Worm (Caenorhabditis elegans): Measurements from ENCODE around the gene nsph-4.2.

nsph-4.2 gene

ce11 chrIV:5183755-5184166, 34.8 kb upstream of the nsph-4.2 start, which contains the start of gene W03F8.4 (continued):
- TF ChIP-seq sox-4 (tag; optimal IDR thresholded peaks at IDR 0.05), result no peak
- TF ChIP-seq tbx-2 (tag; optimal IDR thresholded peaks at IDR 0.05), result peak; percentile 46
- no peak for TF ChIP-seq ztf-16 (tag; optimal IDR thresholded peaks at IDR 0.05)
- peak; percentile 69 for TF ChIP-seq ref-2 (tag; optimal IDR thresholded peaks at IDR 0.05)
- no peak for TF ChIP-seq nhr-11 (tag; optimal IDR thresholded peaks at IDR 0.05)

- no peak for TF ChIP-seq hlh-30 (tag; optimal IDR thresholded peaks at IDR 0.05; ENCODE audit: insufficient read depth)
- no peak for TF ChIP-seq sox-2 (GFP tag; IDR thresholded peaks at IDR 0.05)
- TF ChIP-seq hlh-6 (tag; optimal IDR thresholded peaks at IDR 0.05), result no peak
- no peak for TF ChIP-seq F13H6.1 (tag; optimal IDR thresholded peaks at IDR 0.05)
- TF ChIP-seq ref-2 (tag; optimal IDR thresholded peaks at IDR 0.05), result no peak
- no peak for TF ChIP-seq eyg-1 (tag; optimal IDR thresholded peaks at IDR 0.05)
- no peak for TF ChIP-seq hlh-8 (tag; optimal IDR thresholded peaks at IDR 0.05)
- no peak for TF ChIP-seq tbx-7 (tag; optimal IDR thresholded peaks at IDR 0.05)
- no peak for TF ChIP-seq tbx-2 (tag; optimal IDR thresholded peaks at IDR 0.05)
These were observed 32.0 kb upstream of the nsph-4.2 start, which contains the start of the genes W03F8.6 and mtrf-1L for ce11 chrIV:5186480-5187205. Gene W03F8.6, minus strand, starts transcription at chrIV:5186580. Gene mtrf-1L, plus strand, starts transcription at chrIV:5187155.

- no peak for TF ChIP-seq sox-4 (tag; optimal IDR thresholded peaks at IDR 0.05)
- no peak for TF ChIP-seq dmd-4 (tag; optimal IDR thresholded peaks at IDR 0.05; ENCODE audit: borderline replicate concordance)
- no peak for TF ChIP-seq pha-2 (tag; optimal IDR thresholded peaks at IDR 0.05)
- TF ChIP-seq C08G9.2 (tag; optimal IDR thresholded peaks at IDR 0.05), result peak; percentile 20
- TF ChIP-seq ahr-1 (tag; optimal IDR thresholded peaks at IDR 0.05), result no peak
- no peak for TF ChIP-seq sox-2 (GFP tag; IDR thresholded peaks at IDR 0.05)
- TF ChIP-seq mec-3 (tag; optimal IDR thresholded peaks at IDR 0.05; ENCODE audit: borderline replicate concordance), result no peak
These were observed 30.5 kb upstream of the nsph-4.2 start for ce11 chrIV:5188051-5188450.

DNA sequence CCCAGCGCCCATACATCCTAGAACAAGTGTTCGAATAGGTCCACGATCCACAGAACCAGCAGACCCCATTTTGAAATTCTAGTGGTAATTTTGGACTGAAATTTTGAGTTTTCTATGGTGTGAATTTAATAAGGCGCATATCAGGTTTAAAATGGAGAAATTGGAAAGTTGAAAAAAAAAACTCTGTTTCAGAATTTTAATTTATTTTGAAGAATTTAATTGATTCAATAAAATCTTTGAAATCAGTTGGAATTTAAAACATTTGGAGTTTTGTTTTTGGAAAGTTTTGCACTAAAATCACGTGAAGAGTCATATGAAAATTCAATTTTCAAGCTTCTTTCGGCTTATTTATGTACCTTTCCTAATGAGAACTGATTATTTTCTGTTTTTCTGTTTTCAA, 23.1 kb upstream of the nsph-4.2 start, which contains the start of gene gpa-18:
Gene gpa-18, minus strand, starts transcription at position 101 of the 400 bp plus-strand sequence.
- no peak for TF ChIP-seq pax-1 (tag; optimal IDR thresholded peaks at IDR 0.05)
- TF ChIP-seq tbx-7 (tag; optimal IDR thresholded peaks at IDR 0.05), result no peak
- no peak for TF ChIP-seq ceh-30 (tag; optimal IDR thresholded peaks at IDR 0.05)
- TF ChIP-seq eyg-1 (tag; optimal IDR thresholded peaks at IDR 0.05), result no peak
- TF ChIP-seq F13H6.1 (tag; optimal IDR thresholded peaks at IDR 0.05), result no peak
- TF ChIP-seq nhr-232 (tag; optimal IDR thresholded peaks at IDR 0.05), result no peak
- no peak for TF ChIP-seq ceh-45 (GFP tag; IDR thresholded peaks at IDR 0.05)
- no peak for TF ChIP-seq pha-4 (tag; optimal IDR thresholded peaks at IDR 0.05)
- TF ChIP-seq odd-2 (tag; optimal IDR thresholded peaks at IDR 0.05), result no peak
- no peak for TF ChIP-seq rnt-1 (tag; optimal IDR thresholded peaks at IDR 0.05)
- no peak for TF ChIP-seq K02D7.2 (tag; optimal IDR thresholded peaks at IDR 0.05)
- TF ChIP-seq fkh-10 (GFP tag; optimal IDR thresholded peaks at IDR 0.05), result no peak
- no peak for TF ChIP-seq pag-3 (tag; optimal IDR thresholded peaks at IDR 0.05; ENCODE audit: borderline replicate concordance)
- no peak for TF ChIP-seq zip-5 (tag; optimal IDR thresholded peaks at IDR 0.05)
- TF ChIP-seq ceh-31 (tag; optimal IDR thresholded peaks at IDR 0.05), result no peak
- TF ChIP-seq ref-2 (tag; optimal IDR thresholded peaks at IDR 0.05), result no peak
- TF ChIP-seq madf-2 (tag; optimal IDR thresholded peaks at IDR 0.05), result no peak
- TF ChIP-seq hlh-8 (tag; optimal IDR thresholded peaks at IDR 0.05), result no peak

DNA sequence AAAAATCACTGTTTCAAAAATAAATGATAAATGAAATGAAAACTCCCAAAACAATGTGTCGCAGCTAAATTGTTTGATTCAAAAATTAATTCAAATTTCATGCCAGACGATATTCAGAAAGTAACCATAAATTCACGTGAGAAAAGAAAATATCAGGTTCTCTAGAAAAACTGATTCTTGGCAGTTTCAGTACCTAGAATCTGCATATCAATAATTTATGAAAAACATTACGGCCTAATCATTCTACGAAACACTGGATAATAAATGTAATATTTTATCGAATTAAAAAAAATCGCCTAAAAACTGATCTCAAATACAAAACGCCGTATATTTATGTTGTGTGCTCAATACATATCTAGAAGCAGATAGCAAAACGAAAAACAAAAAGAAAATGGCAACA, 17.8 kb upstream of the nsph-4.2 start:
- TF ChIP-seq odd-2 (tag; optimal IDR thresholded peaks at IDR 0.05), result no peak
- TF ChIP-seq ama-1 (optimal IDR thresholded peaks at IDR 0.05), result no peak
- TF ChIP-seq C08G9.2 (tag; optimal IDR thresholded peaks at IDR 0.05), result no peak
- no peak for TF ChIP-seq sox-4 (tag; optimal IDR thresholded peaks at IDR 0.05)
- no peak for TF ChIP-seq ceh-34 (tag; optimal IDR thresholded peaks at IDR 0.05)
- TF ChIP-seq unc-42 (tag; optimal IDR thresholded peaks at IDR 0.05), result no peak
- no peak for TF ChIP-seq ref-2 (tag; optimal IDR thresholded peaks at IDR 0.05)
- no peak for TF ChIP-seq pha-4 (tag; optimal IDR thresholded peaks at IDR 0.05)
- no peak for TF ChIP-seq elt-2 (tag; optimal IDR thresholded peaks at IDR 0.05)
- TF ChIP-seq nfya-1 (tag; optimal IDR thresholded peaks at IDR 0.05), result no peak
- no peak for TF ChIP-seq T23F11.4 (GFP tag; optimal IDR thresholded peaks at IDR 0.05)
- TF ChIP-seq elt-4 (tag; optimal IDR thresholded peaks at IDR 0.05), result no peak
- no peak for TF ChIP-seq npax-4 (tag; optimal IDR thresholded peaks at IDR 0.05)
- TF ChIP-seq ceh-9 (tag; optimal IDR thresholded peaks at IDR 0.05), result no peak
- no peak for TF ChIP-seq ttx-3 (tag; optimal IDR thresholded peaks at IDR 0.05)

Data from whole organism, late embryonic.